Worm (Caenorhabditis elegans) whole organism, L1 larva: ENCODE results near the gene idpp-2.

Experiments used
- ceh-90 ChIP-seq: sonication (generic microtip); optimal IDR thresholded peaks from 2 replicates; lab custom pipeline; 2016; ENCODE audit warnings: missing genetic modification characterization, missing compliant biosample characterization
- ces-1 ChIP-seq: fragments of 150-350 bp; optimal IDR thresholded peaks from 2 replicates; lab custom pipeline; 2014; ENCODE audit warnings: missing biosample characterization, missing genetic modification reagents, missing genetic modification characterization
- elt-2 ChIP-seq: sonication (generic microtip); optimal IDR thresholded peaks from 2 replicates; lab custom pipeline; 2016; ENCODE audit warnings: missing genetic modification characterization, mild to moderate bottlenecking, inconsistent platforms, missing compliant biosample characterization, missing genetic modification reagents
- jun-1 ChIP-seq: fragments of 150-350 bp; optimal IDR thresholded peaks from 2 replicates; lab custom pipeline; 2014; ENCODE audit warnings: missing biosample characterization, missing genetic modification reagents, missing genetic modification characterization
- lin-39 ChIP-seq: fragments of 150-350 bp; optimal IDR thresholded peaks from 2 replicates; lab custom pipeline; 2014; ENCODE audit warnings: missing biosample characterization, missing genetic modification reagents, missing genetic modification characterization
- nhr-77 ChIP-seq: fragments of 150-350 bp; optimal IDR thresholded peaks from 2 replicates; lab custom pipeline; 2014; ENCODE audit warnings: missing biosample characterization, missing genetic modification characterization
- tbx-2 ChIP-seq: sonication (generic microtip); optimal IDR thresholded peaks from 2 replicates; lab custom pipeline; 2016; ENCODE audit warnings: missing genetic modification characterization, missing compliant biosample characterization
- tlp-1 ChIP-seq: fragments of 150-350 bp; optimal IDR thresholded peaks from 2 replicates; lab custom pipeline; 2014; ENCODE audit warnings: missing biosample characterization, missing genetic modification characterization
- unc-62 ChIP-seq: fragments of 150-350 bp; optimal IDR thresholded peaks from 2 replicates; lab custom pipeline; 2014; ENCODE audit warnings: missing biosample characterization, missing genetic modification reagents, missing genetic modification characterization
- ztf-11 ChIP-seq, 2 experiments: sonication (generic microtip); optimal IDR thresholded peaks; 2 replicates each; lab custom pipeline; 2016 to 2017; ENCODE audit warnings: missing genetic modification characterization in 2 of 2, missing biosample characterization in 1 of 2, missing compliant biosample characterization in 1 of 2
- ztf-4 ChIP-seq: fragments of 150-350 bp; optimal IDR thresholded peaks from 2 replicates; lab custom pipeline; 2014; ENCODE audit warnings: missing biosample characterization, missing genetic modification characterization

DNA sequence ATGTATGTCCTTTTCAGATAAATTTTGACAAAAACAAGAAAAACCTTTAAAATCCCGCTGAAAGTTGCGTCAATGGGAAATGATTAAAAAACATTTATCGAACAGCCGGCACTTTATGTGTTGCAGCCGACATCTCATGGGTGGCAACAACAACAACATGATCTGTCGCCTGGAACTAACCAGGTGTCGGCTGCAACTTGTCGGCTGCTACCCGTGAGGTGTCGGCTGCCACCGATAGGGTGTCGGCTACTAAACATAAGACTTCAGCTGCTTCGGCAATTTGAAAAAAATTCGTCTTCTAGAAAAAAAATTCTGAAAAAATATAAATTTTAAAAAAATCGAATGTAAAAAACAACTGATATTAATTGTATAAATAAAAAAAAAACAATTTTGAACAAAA lies 26.2 kb downstream of the idpp-2 start:
- TF ChIP-seq tlp-1 (tag; lab: Kevin White, UChicago) (no peak), ces-1 (GFP tag; lab: Kevin White, UChicago) (no peak), ztf-11 (tag; optimal IDR thresholded peaks at IDR 0.05; lab: Kevin White, UChicago) (no peak), elt-2 (no peak), jun-1 (tag; lab: Kevin White, UChicago) (no peak), ztf-4 (tag; lab: Kevin White, UChicago) (no peak), unc-62 (GFP tag; lab: Kevin White, UChicago) (no peak), ceh-90 (tag; lab: Kevin White, UChicago) (no peak), lin-39 (tag; lab: Kevin White, UChicago) (no peak), tbx-2 (tag; lab: Kevin White, UChicago) (no peak), nhr-77 (no peak)
